Fruit fly (Drosophila melanogaster) S2 (cell line): ENCODE measurements around the gene Pink1.

Experiments
- CG8478 ChIP-seq: fragments of >200 bp; optimal IDR thresholded peaks from 2 replicates; lab custom pipeline; 2018
- CTCF ChIP-seq, 2 experiments: fragments of >200 bp; optimal IDR thresholded peaks; 2 replicates each; lab custom pipeline; 2018

- TF ChIP-seq CTCF (optimal IDR thresholded peaks at IDR 0.05; lab: Kevin White, UChicago) (no peak), CG8478 (no peak)
These were observed 5.6 kb upstream of the Pink1 start, which contains the start of gene Fum1 for dm6 chrX:6677826-6678489.
